Fruit fly (Drosophila melanogaster) whole organism, embryonic: ENCODE measurements around the gene Tsf2.

Source experiments
- Adf1 ChIP-seq: fragments of 200-800 bp; sonication (Bioruptor generic); IDR thresholded peaks from 2 replicates; pipeline ENCODE4 v1.3.6; 2022; ENCODE audit warnings: missing biosample characterization, missing genetic modification characterization
- Atf-2 ChIP-seq: fragments of 200-800 bp; sonication (Bioruptor generic); optimal IDR thresholded peaks from 2 replicates; lab custom pipeline; 2016; ENCODE audit warnings: missing biosample characterization, missing genetic modification characterization
- Atf6 ChIP-seq: fragments of 200-800 bp; sonication (Bioruptor generic); IDR thresholded peaks from 2 replicates; pipeline ENCODE4 v1.3.6; 2022; ENCODE audit warnings: missing biosample characterization, missing genetic modification characterization
- BEAF-32 ChIP-seq: fragments of 200-800 bp; sonication (Bioruptor generic); optimal IDR thresholded peaks from 3 replicates; lab custom pipeline; 2017; ENCODE audit warnings: missing biosample characterization, missing genetic modification characterization, mild to moderate bottlenecking, moderate library complexity, missing genetic modification reagents
- Bgb ChIP-seq: fragments of 200-800 bp; sonication (Bioruptor generic); IDR thresholded peaks from 2 replicates; pipeline ENCODE4 v1.3.6; 2022; ENCODE audit warnings: missing biosample characterization, missing genetic modification characterization; ENCODE audit not compliant: partially characterized antibody
- CG10267 ChIP-seq: fragments of 200-800 bp; sonication (Bioruptor generic); optimal IDR thresholded peaks from 2 replicates; lab custom pipeline; 2018; ENCODE audit warnings: missing biosample characterization, mild to moderate bottlenecking, missing genetic modification characterization, moderate library complexity
- CG10462 ChIP-seq: fragments of 200-800 bp; sonication (Bioruptor generic); optimal IDR thresholded peaks from 2 replicates; lab custom pipeline; 2016; ENCODE audit warnings: missing biosample characterization, missing genetic modification characterization
- CG11247 ChIP-seq: fragments of 200-800 bp; sonication (Bioruptor generic); IDR thresholded peaks from 2 replicates; pipeline ENCODE4 v1.3.6; 2022; ENCODE audit warnings: missing biosample characterization, missing genetic modification characterization
- CG11504 ChIP-seq: fragments of 200-800 bp; sonication (Bioruptor generic); optimal IDR thresholded peaks from 3 replicates; lab custom pipeline; 2019; ENCODE audit warnings: missing biosample characterization, mild to moderate bottlenecking, missing genetic modification characterization, moderate library complexity
- CG11723 ChIP-seq: fragments of 200-800 bp; sonication (Bioruptor generic); optimal IDR thresholded peaks from 2 replicates; lab custom pipeline; 2017; ENCODE audit warnings: missing biosample characterization, mild to moderate bottlenecking, missing genetic modification characterization
- CG12104 ChIP-seq: fragments of 200-800 bp; sonication (Bioruptor generic); optimal IDR thresholded peaks from 3 replicates; lab custom pipeline; 2016; ENCODE audit warnings: missing biosample characterization, missing genetic modification characterization
- CG13123 ChIP-seq: fragments of 200-800 bp; sonication (Bioruptor generic); optimal IDR thresholded peaks from 2 replicates; lab custom pipeline; 2016; ENCODE audit warnings: missing biosample characterization, missing genetic modification characterization
- CG13624 ChIP-seq: fragments of 200-800 bp; sonication (Bioruptor generic); optimal IDR thresholded peaks from 2 replicates; lab custom pipeline; 2016; ENCODE audit warnings: missing biosample characterization, missing genetic modification characterization
- CG15479 ChIP-seq: fragments of 200-800 bp; sonication (Bioruptor generic); optimal IDR thresholded peaks from 3 replicates; lab custom pipeline; 2019; ENCODE audit warnings: missing biosample characterization, mild to moderate bottlenecking, missing genetic modification characterization, moderate library complexity
- CG1647 ChIP-seq: fragments of 200-800 bp; sonication (Bioruptor generic); optimal IDR thresholded peaks from 3 replicates; lab custom pipeline; 2016; ENCODE audit warnings: missing biosample characterization, missing genetic modification characterization
- CG18764 ChIP-seq: fragments of 200-800 bp; sonication (Bioruptor generic); optimal IDR thresholded peaks from 3 replicates; lab custom pipeline; 2016; ENCODE audit warnings: missing biosample characterization, missing genetic modification characterization
- CG2116 ChIP-seq: fragments of 200-800 bp; sonication (Bioruptor generic); optimal IDR thresholded peaks from 3 replicates; lab custom pipeline; 2018; ENCODE audit warnings: missing biosample characterization, mild to moderate bottlenecking, missing genetic modification characterization
- CG2875 ChIP-seq: fragments of 200-800 bp; sonication (Bioruptor generic); optimal IDR thresholded peaks from 2 replicates; lab custom pipeline; 2017; ENCODE audit warnings: missing biosample characterization, mild to moderate bottlenecking, missing genetic modification characterization, missing genetic modification reagents
- CG2889 ChIP-seq: fragments of 200-800 bp; sonication (Bioruptor generic); IDR thresholded peaks from 3 replicates; pipeline ENCODE4 v1.3.6; 2022; ENCODE audit warnings: missing biosample characterization, missing genetic modification characterization
- CG7987 ChIP-seq: fragments of 200-800 bp; sonication (Bioruptor generic); optimal IDR thresholded peaks from 2 replicates; lab custom pipeline; 2018; ENCODE audit warnings: missing biosample characterization, mild to moderate bottlenecking, missing genetic modification characterization, moderate library complexity
- CG8089 ChIP-seq: fragments of 200-800 bp; sonication (Bioruptor generic); optimal IDR thresholded peaks from 3 replicates; lab custom pipeline; 2016; ENCODE audit warnings: missing biosample characterization, missing genetic modification characterization
- CG9437 ChIP-seq: fragments of 200-800 bp; sonication (Bioruptor generic); optimal IDR thresholded peaks from 2 replicates; lab custom pipeline; 2018; ENCODE audit warnings: missing biosample characterization, mild to moderate bottlenecking, missing genetic modification characterization
- Dp ChIP-seq: fragments of 200-800 bp; sonication (Bioruptor generic); optimal IDR thresholded peaks from 2 replicates; lab custom pipeline; 2018; ENCODE audit warnings: missing biosample characterization, mild to moderate bottlenecking, missing genetic modification characterization, moderate library complexity
- ERR ChIP-seq: fragments of 200-800 bp; sonication (Bioruptor generic); optimal IDR thresholded peaks from 2 replicates; lab custom pipeline; 2016; ENCODE audit warnings: missing biosample characterization, missing genetic modification characterization
- Gug ChIP-seq: fragments of 200-800 bp; sonication (Bioruptor generic); IDR thresholded peaks from 4 replicates; pipeline ENCODE4 v1.3.6; 2022; ENCODE audit warnings: missing biosample characterization, missing genetic modification characterization
- Hr3 ChIP-seq: fragments of 200-800 bp; sonication (Bioruptor generic); optimal IDR thresholded peaks from 3 replicates; lab custom pipeline; 2016; ENCODE audit warnings: missing biosample characterization, missing genetic modification characterization
- Hr78 ChIP-seq, 2 experiments: fragments of 200-800 bp in 1 of 2; fragments of >200 bp in 1 of 2; sonication (Bioruptor generic) in 1 of 2; optimal IDR thresholded peaks; 2 replicates each; lab custom pipeline; 2017 to 2019; ENCODE audit warnings: missing biosample characterization in 2 of 2, missing genetic modification characterization in 2 of 2, mild to moderate bottlenecking in 1 of 2, moderate library complexity in 1 of 2
- Lim3 ChIP-seq: fragments of 200-800 bp; sonication (Bioruptor generic); IDR thresholded peaks from 2 replicates; pipeline ENCODE4 v1.3.6; 2022; ENCODE audit warnings: missing biosample characterization, missing genetic modification characterization
- Med ChIP-seq: fragments of 200-800 bp; sonication (Bioruptor generic); peaks from one replicate; lab custom pipeline; 2016; ENCODE audit warnings: missing biosample characterization, missing genetic modification characterization, mild to moderate bottlenecking, inconsistent platforms, moderate library complexity
- Six4 ChIP-seq: fragments of 200-800 bp; sonication (Bioruptor generic); optimal IDR thresholded peaks from 2 replicates; lab custom pipeline; 2016; ENCODE audit warnings: missing biosample characterization, missing genetic modification characterization
- Sry-δ ChIP-seq: fragments of 200-800 bp; sonication (Bioruptor generic); optimal IDR thresholded peaks from 2 replicates; lab custom pipeline; 2016; ENCODE audit warnings: missing biosample characterization, missing genetic modification characterization
- ap ChIP-seq: fragments of 200-800 bp; sonication (Bioruptor generic); IDR thresholded peaks from 2 replicates; pipeline ENCODE4 v1.3.6; 2022; ENCODE audit warnings: missing biosample characterization, missing genetic modification characterization
- cad ChIP-seq: fragments of >200 bp; optimal IDR thresholded peaks from 2 replicates; lab custom pipeline; 2017; ENCODE audit warnings: missing biosample characterization, missing genetic modification characterization
- chif ChIP-seq, 2 experiments: fragments of 200-800 bp; sonication (Bioruptor generic); optimal IDR thresholded peaks; 3 replicates each; lab custom pipeline; 2016; ENCODE audit warnings: missing biosample characterization in 2 of 2, missing genetic modification characterization in 2 of 2
- dimm ChIP-seq: fragments of 200-800 bp; sonication (Bioruptor generic); IDR thresholded peaks from 2 replicates; pipeline ENCODE4 v1.3.6; 2022; ENCODE audit warnings: missing biosample characterization, missing genetic modification characterization
- eyg ChIP-seq: fragments of 200-800 bp; sonication (Bioruptor generic); optimal IDR thresholded peaks from 3 replicates; lab custom pipeline; 2016; ENCODE audit warnings: missing biosample characterization, missing genetic modification characterization
- fd102C ChIP-seq: fragments of 200-800 bp; sonication (Bioruptor generic); optimal IDR thresholded peaks from 2 replicates; lab custom pipeline; 2018; ENCODE audit warnings: missing biosample characterization, mild to moderate bottlenecking, missing genetic modification characterization, moderate library complexity
- hbn ChIP-seq: fragments of 200-800 bp; sonication (Bioruptor generic); IDR thresholded peaks from 2 replicates; pipeline ENCODE4 v1.3.6; 2022; ENCODE audit warnings: missing biosample characterization, missing genetic modification characterization; ENCODE audit not compliant: partially characterized antibody
- her ChIP-seq: fragments of 200-800 bp; sonication (Bioruptor generic); optimal IDR thresholded peaks from 2 replicates; lab custom pipeline; 2016; ENCODE audit warnings: missing biosample characterization, missing genetic modification characterization
- kah ChIP-seq: fragments of 200-800 bp; sonication (Bioruptor generic); optimal IDR thresholded peaks from 2 replicates; lab custom pipeline; 2018; ENCODE audit warnings: missing biosample characterization, mild to moderate bottlenecking, missing genetic modification characterization
- ken ChIP-seq: fragments of 200-800 bp; sonication (Bioruptor generic); IDR thresholded peaks from 3 replicates; pipeline ENCODE4 v1.3.6; 2022; ENCODE audit warnings: missing biosample characterization, missing genetic modification characterization
- luna ChIP-seq: fragments of 200-800 bp; sonication (Bioruptor generic); optimal IDR thresholded peaks from 2 replicates; lab custom pipeline; 2016; ENCODE audit warnings: missing biosample characterization, missing genetic modification characterization
- nom ChIP-seq: fragments of 200-800 bp; sonication (Bioruptor generic); optimal IDR thresholded peaks from 2 replicates; lab custom pipeline; 2017; ENCODE audit warnings: missing biosample characterization, missing genetic modification characterization, mild to moderate bottlenecking, moderate library complexity, missing genetic modification reagents
- prd ChIP-seq, 3 experiments: fragments of >200 bp in 2 of 3; fragments of 200-800 bp in 1 of 3; sonication (Bioruptor generic) in 1 of 3; optimal IDR thresholded peaks in 2 of 3; IDR thresholded peaks in 1 of 3; 2 replicates in 2 of 3; 3 replicates in 1 of 3; pipeline versions ENCODE4 v1.3.6 to Lab custom; 2017 to 2022; ENCODE audit warnings: missing biosample characterization in 1 of 3, missing genetic modification characterization in 1 of 3
- shn ChIP-seq: fragments of 200-800 bp; sonication (Bioruptor generic); optimal IDR thresholded peaks from 3 replicates; lab custom pipeline; 2016; ENCODE audit warnings: missing biosample characterization, missing genetic modification characterization
- sisA ChIP-seq: fragments of 200-800 bp; sonication (Bioruptor generic); IDR thresholded peaks from 2 replicates; pipeline ENCODE4 v1.3.6; 2022; ENCODE audit warnings: missing biosample characterization, missing genetic modification characterization
- slbo ChIP-seq: fragments of 200-800 bp; sonication (Bioruptor generic); IDR thresholded peaks from 2 replicates; pipeline ENCODE4 v1.3.6; 2022; ENCODE audit warnings: missing biosample characterization, missing genetic modification characterization
- sqz ChIP-seq: fragments of 200-800 bp; sonication (Bioruptor generic); optimal IDR thresholded peaks from 3 replicates; lab custom pipeline; 2018; ENCODE audit warnings: missing biosample characterization, mild to moderate bottlenecking, missing genetic modification characterization
- z ChIP-seq: fragments of 200-800 bp; sonication (Bioruptor generic); IDR thresholded peaks from 3 replicates; pipeline ENCODE4 v1.3.6; 2022; ENCODE audit warnings: missing biosample characterization, missing genetic modification characterization
- zfh1 ChIP-seq: fragments of 200-800 bp; sonication (Bioruptor generic); IDR thresholded peaks from 3 replicates; pipeline ENCODE4 v1.3.6; 2022; ENCODE audit warnings: missing biosample characterization, missing genetic modification characterization

Gene Tsf2

DNA sequence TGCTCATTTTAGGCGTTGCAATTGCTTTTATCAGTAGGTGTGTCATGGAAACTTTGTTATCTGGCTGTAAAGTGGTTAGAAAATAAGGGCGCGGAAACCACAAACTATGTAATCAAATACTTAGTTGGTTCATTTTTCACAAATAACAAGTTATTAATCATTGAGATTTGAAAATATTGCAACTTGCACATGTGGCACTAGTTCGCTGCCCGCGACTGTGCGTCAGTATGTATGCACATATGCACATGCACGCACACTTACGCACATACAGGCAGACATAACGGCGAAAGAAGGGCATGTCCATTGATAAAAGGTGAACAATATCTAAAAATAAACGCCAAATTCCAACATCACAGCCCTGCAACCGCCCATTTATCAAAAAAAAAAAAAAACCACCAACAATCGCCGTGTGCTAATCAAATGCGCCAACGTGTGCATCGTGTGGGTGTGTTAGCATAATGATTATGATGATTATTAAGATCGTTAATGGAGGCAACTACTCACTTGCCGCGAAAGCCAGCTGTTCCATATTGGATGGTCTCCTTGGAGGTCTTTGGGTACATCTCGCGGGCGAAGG is 4.0 kb downstream of the Tsf2 start (continued):
- no peak for TF ChIP-seq CG1647 (GFP tag; lab: Kevin White, UChicago)
- TF ChIP-seq CG13123 (GFP tag; lab: Kevin White, UChicago) = no peak
- peak; percentile 18 for TF ChIP-seq CG9437 (GFP tag; lab: Kevin White, UChicago)
- TF ChIP-seq hbn (GFP tag; lab: Robert Waterston, UW) = no peak
- TF ChIP-seq CG11247 = 0 out of 2 replicates have a peak, but pooled peaks have one; percentile 43
- TF ChIP-seq eyg (GFP tag; lab: Kevin White, UChicago) = peak; percentile 12
- no peak for TF ChIP-seq prd (optimal IDR thresholded peaks at IDR 0.05; lab: Kevin White, UChicago)
- TF ChIP-seq prd (GFP tag; IDR thresholded peaks at IDR 0.05; lab: Robert Waterston, UW) = peak; percentile 53; the same call in 2 of the 3 replicates
- TF ChIP-seq dimm (GFP tag; lab: Robert Waterston, UW) = no peak
- no peak for TF ChIP-seq Lim3 (GFP tag; lab: Robert Waterston, UW)
- TF ChIP-seq sisA (GFP tag; lab: Robert Waterston, UW) = peak; percentile 61
- no peak for TF ChIP-seq CG2116 (GFP tag; lab: Kevin White, UChicago)
- TF ChIP-seq Hr78 (GFP tag; optimal IDR thresholded peaks at IDR 0.05; lab: Kevin White, UChicago) = peak in 1 of 2 experiments; percentile 53
- TF ChIP-seq CG7987 (GFP tag; lab: Kevin White, UChicago) = no peak
- peak; percentile 48 for TF ChIP-seq CG8089 (GFP tag; lab: Kevin White, UChicago)
- no peak for TF ChIP-seq cad
- no peak for TF ChIP-seq CG18764 (GFP tag; lab: Kevin White, UChicago)
- TF ChIP-seq Med (GFP tag; lab: Kevin White, UChicago) = peak; percentile 88
- peak; percentile 42 for TF ChIP-seq CG2875 (GFP tag; lab: Kevin White, UChicago)
- TF ChIP-seq Bgb (GFP tag; lab: Robert Waterston, UW) = no peak
- TF ChIP-seq CG13624 (GFP tag; lab: Kevin White, UChicago) = no peak
- TF ChIP-seq slbo = peak; percentile 47
- no peak for TF ChIP-seq ERR (GFP tag; lab: Kevin White, UChicago)
- peak; percentile 17 to 25 for TF ChIP-seq chif (GFP tag; optimal IDR thresholded peaks at IDR 0.05; lab: Kevin White, UChicago)
- peak; percentile 22 for TF ChIP-seq Six4 (GFP tag; lab: Kevin White, UChicago)
- TF ChIP-seq nom = peak; percentile 22
- no peak for TF ChIP-seq Adf1 (GFP tag; lab: Robert Waterston, UW)
- no peak for TF ChIP-seq Atf6 (GFP tag; lab: Robert Waterston, UW)
- TF ChIP-seq fd102C (GFP tag; lab: Kevin White, UChicago) = no peak
- peak; percentile 54 for TF ChIP-seq shn (GFP tag; lab: Kevin White, UChicago)
- no peak for TF ChIP-seq CG2889 (GFP tag; lab: Robert Waterston, UW)
- TF ChIP-seq CG12104 (GFP tag; lab: Kevin White, UChicago) = peak; percentile 17
- no peak for TF ChIP-seq her
- TF ChIP-seq ap (GFP tag; lab: Robert Waterston, UW) = peak; percentile 29; the same call in 1 of the 2 replicates
- TF ChIP-seq CG11723 = no peak
- TF ChIP-seq ken (GFP tag; lab: Robert Waterston, UW) = peak; percentile 18; the same call in 1 of the 3 replicates
- TF ChIP-seq sqz (GFP tag; lab: Kevin White, UChicago) = peak; percentile 55
- peak; percentile 10 for TF ChIP-seq Hr3 (GFP tag; lab: Kevin White, UChicago)
- no peak for TF ChIP-seq CG15479
- TF ChIP-seq CG11504 (tag; lab: Kevin White, UChicago) = peak; percentile 72
- TF ChIP-seq z (GFP tag; lab: Robert Waterston, UW) = no peak
- TF ChIP-seq Dp = no peak
- TF ChIP-seq Atf-2 (GFP tag; lab: Kevin White, UChicago) = peak; percentile 13
- TF ChIP-seq BEAF-32 (GFP tag; lab: Kevin White, UChicago) = no peak
- no peak for TF ChIP-seq CG10462 (GFP tag; lab: Kevin White, UChicago)
- TF ChIP-seq CG10267 (tag; lab: Kevin White, UChicago) = peak; percentile 38
- no peak for TF ChIP-seq luna
- no peak for TF ChIP-seq kah (GFP tag; lab: Kevin White, UChicago)
- 0 out of 4 replicates have a peak, but pooled peaks have one; percentile 34 for TF ChIP-seq Gug (GFP tag; lab: Robert Waterston, UW)
- no peak for TF ChIP-seq Sry-δ (GFP tag; lab: Kevin White, UChicago)
- TF ChIP-seq zfh1 = peak; percentile 68
